Worm (Caenorhabditis elegans): Measurements from ENCODE around the gene H20E11.3.

Gene H20E11.3

ce11 chrIV:6836769-6837168 lies 12.2 kb downstream of the H20E11.3 start (continued):
- no peak for TF ChIP-seq mab-9 (GFP tag; IDR thresholded peaks at IDR 0.05)
- TF ChIP-seq elt-2 (tag; optimal IDR thresholded peaks at IDR 0.05): no peak
- no peak for TF ChIP-seq C34B4.2 (tag; optimal IDR thresholded peaks at IDR 0.05)
- no peak for TF ChIP-seq grh-1 (GFP tag; IDR thresholded peaks at IDR 0.05)
- no peak for TF ChIP-seq nhr-11 (tag; optimal IDR thresholded peaks at IDR 0.05)
- TF ChIP-seq ces-1 (GFP tag; optimal IDR thresholded peaks at IDR 0.05): no peak
- TF ChIP-seq egl-13 (tag; optimal IDR thresholded peaks at IDR 0.05): no peak
- no peak for TF ChIP-seq mdl-1 (tag; optimal IDR thresholded peaks at IDR 0.05)
- TF ChIP-seq nhr-12 (tag; optimal IDR thresholded peaks at IDR 0.05): no peak
- TF ChIP-seq aly-2 (tag; optimal IDR thresholded peaks at IDR 0.05): no peak
- no peak for TF ChIP-seq ama-1 (optimal IDR thresholded peaks at IDR 0.05)
- TF ChIP-seq sptf-1 (tag; optimal IDR thresholded peaks at IDR 0.05): no peak
- TF ChIP-seq lin-15B (tag; optimal IDR thresholded peaks at IDR 0.05): no peak
- peak; percentile 46 for TF ChIP-seq rnt-1 (tag; optimal IDR thresholded peaks at IDR 0.05)
- TF ChIP-seq swsn-7 (tag; optimal IDR thresholded peaks at IDR 0.05): no peak
- TF ChIP-seq zag-1 (tag; optimal IDR thresholded peaks at IDR 0.05): no peak
- no peak for TF ChIP-seq ztf-4 (tag; optimal IDR thresholded peaks at IDR 0.05)
- no peak for TF ChIP-seq nhr-20 (tag; optimal IDR thresholded peaks at IDR 0.05)
- no peak for TF ChIP-seq hlh-17 (GFP tag; optimal IDR thresholded peaks at IDR 0.05; ENCODE audit: borderline replicate concordance)
- TF ChIP-seq pag-3 (tag; optimal IDR thresholded peaks at IDR 0.05; ENCODE audit: borderline replicate concordance, insufficient read depth): no peak
- TF ChIP-seq vab-15 (tag; optimal IDR thresholded peaks at IDR 0.05): no peak
- TF ChIP-seq fkh-10 (GFP tag; optimal IDR thresholded peaks at IDR 0.05): no peak

- TF ChIP-seq alr-1 (tag; optimal IDR thresholded peaks at IDR 0.05; ENCODE audit: borderline replicate concordance): no peak
- TF ChIP-seq nhr-47 (tag; optimal IDR thresholded peaks at IDR 0.05): peak; percentile 89
- peak; percentile 74 for TF ChIP-seq xbp-1 (tag; optimal IDR thresholded peaks at IDR 0.05)
- TF ChIP-seq nhr-71 (tag; optimal IDR thresholded peaks at IDR 0.05): peak; percentile 96
- peak; percentile 73 for TF ChIP-seq zag-1 (tag; optimal IDR thresholded peaks at IDR 0.05)
- no peak for TF ChIP-seq ama-1 (optimal IDR thresholded peaks at IDR 0.05)
- no peak for TF ChIP-seq nhr-12 (tag; optimal IDR thresholded peaks at IDR 0.05)
- TF ChIP-seq ets-5 (GFP tag; IDR thresholded peaks at IDR 0.05): no peak
- peak; percentile 61 for TF ChIP-seq lin-39 (tag; optimal IDR thresholded peaks at IDR 0.05)
- TF ChIP-seq nhr-90 (tag; optimal IDR thresholded peaks at IDR 0.05; ENCODE audit: poor library complexity): peak; percentile 69
- peak; percentile 88 for TF ChIP-seq nhr-20 (tag; optimal IDR thresholded peaks at IDR 0.05)
- TF ChIP-seq nhr-77 (tag; optimal IDR thresholded peaks at IDR 0.05): peak; percentile 75
- TF ChIP-seq F16B12.6 (tag; optimal IDR thresholded peaks at IDR 0.05): no peak
- peak; percentile 90 for TF ChIP-seq snu-23 (GFP tag; optimal IDR thresholded peaks at IDR 0.05)
- TF ChIP-seq lin-15B (tag; optimal IDR thresholded peaks at IDR 0.05): no peak
- TF ChIP-seq zip-4 (GFP tag; optimal IDR thresholded peaks at IDR 0.05): no peak
- TF ChIP-seq nhr-76 (tag; optimal IDR thresholded peaks at IDR 0.05): no peak
- no peak for TF ChIP-seq nhr-84 (tag; optimal IDR thresholded peaks at IDR 0.05)
- TF ChIP-seq elt-2 (tag; optimal IDR thresholded peaks at IDR 0.05): peak; percentile 92
- TF ChIP-seq hlh-17 (GFP tag; optimal IDR thresholded peaks at IDR 0.05; ENCODE audit: borderline replicate concordance): no peak
- no peak for TF ChIP-seq fkh-4 (tag; optimal IDR thresholded peaks at IDR 0.05; ENCODE audit: borderline replicate concordance)
- 0 out of 2 replicates have a peak, but pooled peaks have one; percentile 28 for TF ChIP-seq unc-98 (GFP tag; IDR thresholded peaks at IDR 0.05)
- peak; percentile 76 for TF ChIP-seq nhr-19 (GFP tag; conservative IDR thresholded peaks at IDR 0.05)
- TF ChIP-seq jun-1 (tag; optimal IDR thresholded peaks at IDR 0.05): peak; percentile 79
- TF ChIP-seq fkh-8 (tag; optimal IDR thresholded peaks at IDR 0.05): peak; percentile 89
- peak; percentile 67 for TF ChIP-seq isw-1 (GFP tag; IDR thresholded peaks at IDR 0.05)
- peak; percentile 24 for TF ChIP-seq aha-1 (tag; optimal IDR thresholded peaks at IDR 0.05)
- TF ChIP-seq nhr-85 (tag): peak; percentile 69
- TF ChIP-seq dsc-1 (tag; optimal IDR thresholded peaks at IDR 0.05): peak; percentile 83
- TF ChIP-seq ceh-8 (GFP tag; optimal IDR thresholded peaks at IDR 0.05): peak; percentile 19
- TF ChIP-seq unc-30 (tag; optimal IDR thresholded peaks at IDR 0.05): no peak
- no peak for TF ChIP-seq pag-3 (tag; optimal IDR thresholded peaks at IDR 0.05; ENCODE audit: borderline replicate concordance, insufficient read depth)
- no peak for TF ChIP-seq C34B4.2 (tag; optimal IDR thresholded peaks at IDR 0.05)
- peak; percentile 36 to 52 (median 45) for TF ChIP-seq dpl-1 (GFP tag; optimal IDR thresholded peaks at IDR 0.05)
- peak; percentile 91 for TF ChIP-seq tbx-2 (tag; optimal IDR thresholded peaks at IDR 0.05)
- TF ChIP-seq lin-14 (GFP tag; optimal IDR thresholded peaks at IDR 0.05): peak; percentile 99
- no peak for TF ChIP-seq unc-62 (GFP tag; optimal IDR thresholded peaks at IDR 0.05)
- peak; percentile 15 for TF ChIP-seq mef-2 (tag; optimal IDR thresholded peaks at IDR 0.05)
Observed at ce11 chrIV:6839091-6839522, 14.5 kb downstream of the H20E11.3 start.

All from whole organism, L1 larva.